Worm (Caenorhabditis elegans) whole organism, L1 larva: Measurements from ENCODE around the gene srh-240.

Experiments used
- C04F5.9 ChIP-seq: sonication (generic microtip); optimal IDR thresholded peaks from 2 replicates; lab custom pipeline; 2016; ENCODE audit warnings: missing genetic modification characterization, missing compliant biosample characterization
- C34B4.2 ChIP-seq: sonication (generic microtip); optimal IDR thresholded peaks from 2 replicates; lab custom pipeline; 2017; ENCODE audit warnings: mild to moderate bottlenecking, missing genetic modification characterization, missing compliant biosample characterization
- alr-1 ChIP-seq: fragments of 200-800 bp; sonication (Bioruptor generic); optimal IDR thresholded peaks from 2 replicates; lab custom pipeline; 2018; ENCODE audit warnings: borderline replicate concordance, mild to moderate bottlenecking, missing genetic modification characterization, missing compliant biosample characterization
- aly-2 ChIP-seq: fragments of 150-350 bp; optimal IDR thresholded peaks from 2 replicates; lab custom pipeline; 2014; ENCODE audit warnings: missing biosample characterization, missing genetic modification characterization
- ama-1 ChIP-seq: fragments of 150-350 bp; optimal IDR thresholded peaks from 2 replicates; lab custom pipeline; 2014
- blmp-1 ChIP-seq: fragments of 150-350 bp; optimal IDR thresholded peaks from 2 replicates; lab custom pipeline; 2014; ENCODE audit warnings: missing biosample characterization, missing genetic modification characterization
- ceh-63 ChIP-seq: fragments of 200-800 bp; sonication (Bioruptor generic); optimal IDR thresholded peaks from 2 replicates; lab custom pipeline; 2018; ENCODE audit warnings: mild to moderate bottlenecking, missing genetic modification characterization, missing compliant biosample characterization
- ceh-8 ChIP-seq: fragments of 200-800 bp; sonication (Bioruptor generic); optimal IDR thresholded peaks from 2 replicates; lab custom pipeline; 2018; ENCODE audit warnings: mild to moderate bottlenecking, missing genetic modification characterization, moderate library complexity, missing compliant biosample characterization
- ceh-82 ChIP-seq, 3 experiments: fragments of 150-350 bp in 1 of 3; sonication (generic microtip) in 2 of 3; optimal IDR thresholded peaks; 2 replicates each; lab custom pipeline; 2014 to 2017; ENCODE audit warnings: missing biosample characterization in 3 of 3, missing genetic modification characterization in 3 of 3
- ces-1 ChIP-seq: fragments of 150-350 bp; optimal IDR thresholded peaks from 2 replicates; lab custom pipeline; 2014; ENCODE audit warnings: missing biosample characterization, missing genetic modification reagents, missing genetic modification characterization
- efl-1 ChIP-seq, 4 experiments: fragments of 150-350 bp; optimal IDR thresholded peaks in 3 of 4; peaks in 1 of 4; 1 replicate in 1 of 4; 2 replicates in 3 of 4; lab custom pipeline; 2014; ENCODE audit warnings: missing biosample characterization in 2 of 4, missing genetic modification characterization in 2 of 4, missing genetic modification reagents in 2 of 4
- efl-3 ChIP-seq: fragments of 200-800 bp; sonication (Bioruptor generic); optimal IDR thresholded peaks from 2 replicates; lab custom pipeline; 2018; ENCODE audit warnings: mild to moderate bottlenecking, missing genetic modification characterization, missing compliant biosample characterization
- egl-13 ChIP-seq: sonication (generic microtip); optimal IDR thresholded peaks from 2 replicates; lab custom pipeline; 2016; ENCODE audit warnings: missing genotype, missing genetic modification reagents, missing genetic modification characterization, missing compliant biosample characterization
- egl-27 ChIP-seq, 2 experiments: fragments of 150-350 bp in 1 of 2; sonication (generic microtip); optimal IDR thresholded peaks; 3 replicates each; lab custom pipeline; 2017 to 2018; ENCODE audit warnings: missing biosample characterization in 2 of 2, missing genetic modification characterization in 2 of 2, missing genetic modification reagents in 2 of 2
- elt-3 ChIP-seq, 6 experiments: fragments of 150-350 bp in 1 of 6; sonication (generic microtip); optimal IDR thresholded peaks; 2 replicates each; lab custom pipeline; 2017 to 2018; ENCODE audit warnings: missing biosample characterization in 6 of 6, missing genetic modification characterization in 6 of 6, inconsistent platforms in 1 of 6
- fkh-4 ChIP-seq: sonication (generic microtip); optimal IDR thresholded peaks from 2 replicates; lab custom pipeline; 2016; ENCODE audit warnings: missing compliant biosample characterization, missing genetic modification characterization, borderline replicate concordance
- fos-1 ChIP-seq: fragments of 150-350 bp; optimal IDR thresholded peaks from 2 replicates; lab custom pipeline; 2014; ENCODE audit warnings: missing biosample characterization, missing genetic modification characterization
- grh-1 ChIP-seq: fragments of 200-800 bp; sonication (Bioruptor generic); IDR thresholded peaks from 2 replicates; pipeline ENCODE4 v1.3.6; 2022; ENCODE audit warnings: missing genetic modification reagents, missing genetic modification characterization, missing compliant biosample characterization
- hpl-2 ChIP-seq: fragments of 150-350 bp; optimal IDR thresholded peaks from 2 replicates; lab custom pipeline; 2014; ENCODE audit warnings: missing biosample characterization, missing genetic modification reagents, missing genetic modification characterization
- lin-14 ChIP-seq: fragments of 200-800 bp; sonication (Bioruptor generic); optimal IDR thresholded peaks from 2 replicates; lab custom pipeline; 2018; ENCODE audit warnings: mild to moderate bottlenecking, missing genetic modification characterization, moderate library complexity, missing compliant biosample characterization
- lin-15B ChIP-seq: fragments of 150-350 bp; sonication (generic microtip); optimal IDR thresholded peaks from 3 replicates; lab custom pipeline; 2014; ENCODE audit warnings: missing biosample characterization, missing genetic modification characterization
- lir-3 ChIP-seq: sonication (generic microtip); optimal IDR thresholded peaks from 2 replicates; lab custom pipeline; 2016; ENCODE audit warnings: mild to moderate bottlenecking, missing genetic modification characterization, moderate library complexity, missing compliant biosample characterization; ENCODE audit not compliant: poor library complexity
- mdl-1 ChIP-seq, 2 experiments: fragments of 150-350 bp; optimal IDR thresholded peaks; 2 replicates each; lab custom pipeline; 2014 to 2017; ENCODE audit warnings: missing biosample characterization in 2 of 2, missing genetic modification characterization in 2 of 2, inconsistent platforms in 1 of 2
- nhr-12 ChIP-seq: sonication (generic microtip); optimal IDR thresholded peaks from 2 replicates; lab custom pipeline; 2017; ENCODE audit warnings: missing biosample characterization, missing genetic modification characterization
- nhr-19 ChIP-seq: fragments of 200-800 bp; sonication (Bioruptor generic); conservative IDR thresholded peaks from 2 replicates; pipeline ENCODE4 v1.3.6; 2022; ENCODE audit warnings: missing genetic modification characterization, missing compliant biosample characterization
- nhr-28 ChIP-seq: fragments of 150-350 bp; optimal IDR thresholded peaks from 2 replicates; lab custom pipeline; 2014; ENCODE audit warnings: missing biosample characterization, missing genetic modification characterization
- nhr-85 ChIP-seq: sonication (generic microtip); peaks from one replicate; lab custom pipeline; 2016; ENCODE audit warnings: missing genetic modification characterization, inconsistent platforms, missing compliant biosample characterization
- pag-3 ChIP-seq: sonication (generic microtip); optimal IDR thresholded peaks from 2 replicates; lab custom pipeline; 2017; ENCODE audit warnings: missing genetic modification characterization, mild to moderate bottlenecking, missing compliant biosample characterization, antibody characterized with exemption, borderline replicate concordance; ENCODE audit not compliant: insufficient read depth
- skn-1 ChIP-seq: fragments of 150-350 bp; optimal IDR thresholded peaks from 2 replicates; lab custom pipeline; 2014; ENCODE audit warnings: missing biosample characterization, missing genetic modification characterization
- unc-30 ChIP-seq: sonication (generic microtip); optimal IDR thresholded peaks from 2 replicates; lab custom pipeline; 2017; ENCODE audit warnings: missing biosample characterization, missing genetic modification characterization
- unc-98 ChIP-seq: fragments of 200-800 bp; sonication (Bioruptor generic); IDR thresholded peaks from 2 replicates; pipeline ENCODE4 v1.3.6; 2022; ENCODE audit warnings: missing genetic modification characterization, missing compliant biosample characterization
- xbp-1 ChIP-seq: sonication (generic microtip); optimal IDR thresholded peaks from 2 replicates; lab custom pipeline; 2016; ENCODE audit warnings: missing genetic modification characterization, missing compliant biosample characterization
- zag-1 ChIP-seq: fragments of 150-350 bp; optimal IDR thresholded peaks from 2 replicates; lab custom pipeline; 2014; ENCODE audit warnings: missing biosample characterization, missing genetic modification characterization
- ztf-11 ChIP-seq, 2 experiments: sonication (generic microtip); optimal IDR thresholded peaks; 2 replicates each; lab custom pipeline; 2016 to 2017; ENCODE audit warnings: missing genetic modification characterization in 2 of 2, missing biosample characterization in 1 of 2, missing compliant biosample characterization in 1 of 2

srh-240 gene

DNA sequence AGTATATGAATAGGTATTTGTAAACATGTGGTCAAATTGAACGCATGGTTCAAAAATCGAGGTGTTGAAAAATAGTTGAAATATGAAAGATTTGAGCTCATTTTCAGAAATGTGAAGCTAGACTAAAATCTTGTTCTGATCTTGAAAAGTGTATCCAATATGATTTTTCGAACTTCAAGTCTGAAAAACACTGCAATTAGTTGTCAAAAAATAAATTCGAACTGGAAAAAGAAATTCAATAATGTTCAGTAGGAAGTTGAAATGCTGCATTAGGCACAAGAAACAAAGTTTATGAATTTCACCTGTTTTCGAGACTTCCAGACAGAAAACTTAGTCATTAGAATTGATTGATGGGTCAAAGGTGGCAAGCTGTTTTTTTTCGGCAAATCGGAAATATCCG lies 3.5 kb upstream of the srh-240 start, which contains the start of gene srh-270:
Gene srh-270, minus strand, starts transcription at position 101 of the 400 bp plus-strand sequence.
- no peak for TF ChIP-seq egl-13
- TF ChIP-seq blmp-1 (tag; lab: Kevin White, UChicago), result no peak
- TF ChIP-seq fos-1, result no peak
- TF ChIP-seq unc-98 (GFP tag; lab: Robert Waterston, UW), result no peak
- no peak for TF ChIP-seq hpl-2 (GFP tag; lab: Kevin White, UChicago)
- no peak for TF ChIP-seq skn-1 (tag; lab: Kevin White, UChicago)
- no peak for TF ChIP-seq ceh-8
- TF ChIP-seq nhr-85, result no peak
- no peak for TF ChIP-seq efl-1 (optimal IDR thresholded peaks at IDR 0.05; lab: Kevin White, UChicago)
- TF ChIP-seq efl-1 (GFP tag; optimal IDR thresholded peaks at IDR 0.05 in 1 of 2; lab: Kevin White, UChicago), result no peak
- no peak for TF ChIP-seq grh-1 (GFP tag; lab: Robert Waterston, UW)
- no peak for TF ChIP-seq xbp-1 (tag; lab: Kevin White, UChicago)

DNA sequence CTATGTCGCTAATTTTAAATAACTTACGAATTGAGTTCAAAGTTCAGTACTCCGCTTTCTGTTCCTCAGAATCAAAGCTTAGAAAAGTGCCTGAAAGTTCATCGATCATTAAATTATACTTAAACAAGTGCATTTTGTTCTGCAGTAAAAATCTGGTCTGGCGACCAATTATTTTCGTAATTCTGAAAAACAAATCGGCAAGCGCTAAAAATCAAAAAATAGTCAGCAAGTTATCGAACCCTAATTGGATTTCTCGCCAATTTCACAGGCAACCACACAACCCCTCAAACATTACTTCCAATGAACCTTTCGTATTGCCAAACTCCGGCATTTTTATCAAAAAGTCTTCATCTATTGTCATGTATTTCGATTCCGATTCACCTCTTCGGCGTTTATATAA lies 2.0 kb upstream of the srh-240 start, which contains the start of gene srh-272:
Gene srh-272, plus strand, starts transcription at position 301 of the 400 bp plus-strand sequence.
- TF ChIP-seq zag-1, result no peak
- TF ChIP-seq fkh-4 (tag; lab: Kevin White, UChicago), result no peak
- no peak for TF ChIP-seq efl-3 (GFP tag; lab: Kevin White, UChicago)
- TF ChIP-seq lin-15B (tag; lab: Kevin White, UChicago), result no peak
- TF ChIP-seq lin-14, result no peak
- TF ChIP-seq nhr-12 (tag; lab: Kevin White, UChicago), result no peak

DNA sequence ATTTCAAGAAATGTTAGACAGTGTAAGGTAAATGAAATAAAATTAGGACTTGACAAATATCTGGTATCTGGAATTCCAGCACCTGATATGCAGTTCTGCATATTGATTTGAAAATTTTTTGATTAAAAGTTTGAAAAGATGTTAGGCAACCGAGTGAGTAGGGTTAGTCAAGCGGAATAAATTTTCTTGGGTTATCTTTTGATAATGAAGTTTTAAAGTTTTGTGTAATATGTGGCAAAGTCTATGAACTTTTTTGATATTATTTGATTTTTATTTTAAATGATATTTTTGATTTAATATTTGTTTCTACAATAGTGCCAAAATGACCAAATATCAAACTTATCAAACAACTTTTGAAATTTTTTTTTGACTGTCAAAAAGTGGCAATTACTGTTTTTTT lies 4.5 kb downstream of the srh-240 start, which contains the start of gene srh-241:
Gene srh-241, minus strand, starts transcription at position 101 of the 400 bp plus-strand sequence.
- TF ChIP-seq ceh-82 (tag; optimal IDR thresholded peaks at IDR 0.05; lab: Kevin White, UChicago), result no peak
- TF ChIP-seq elt-3 (tag; optimal IDR thresholded peaks at IDR 0.05; lab: Kevin White, UChicago), result no peak
- no peak for TF ChIP-seq fkh-4 (tag; lab: Kevin White, UChicago)

DNA sequence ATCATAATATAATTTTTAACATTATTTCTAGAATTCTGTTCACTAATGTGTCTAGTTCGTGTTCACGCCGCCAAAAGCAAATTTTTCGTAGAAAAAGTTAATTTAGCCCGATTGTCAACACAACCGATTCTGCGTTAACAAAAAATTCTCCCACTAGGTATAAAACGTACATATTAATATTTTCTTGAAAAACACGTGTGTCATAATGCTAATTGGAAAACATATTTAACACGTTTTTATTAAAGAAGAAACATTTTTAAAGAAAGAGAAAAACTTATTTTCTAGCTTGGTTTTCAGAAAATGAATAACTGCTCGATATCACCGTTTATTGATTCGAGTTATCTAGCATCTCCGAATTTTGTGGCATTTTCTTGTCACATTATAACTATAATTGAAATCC lies 5.1 kb downstream of the srh-240 start, which contains the start of gene srh-243:
Gene srh-243, plus strand, starts transcription at position 301 of the 400 bp plus-strand sequence.
- TF ChIP-seq fkh-4 (tag; lab: Kevin White, UChicago), result no peak
- TF ChIP-seq alr-1 (tag; lab: Kevin White, UChicago), result no peak
- TF ChIP-seq nhr-28 (tag; lab: Kevin White, UChicago), result no peak
- TF ChIP-seq ama-1 (lab: Kevin White, UChicago), result no peak
- TF ChIP-seq nhr-19 (GFP tag; lab: Robert Waterston, UW), result no peak
- no peak for TF ChIP-seq ces-1 (GFP tag; lab: Kevin White, UChicago)
- TF ChIP-seq pag-3, result no peak
- no peak for TF ChIP-seq egl-27 (tag; optimal IDR thresholded peaks at IDR 0.05; lab: Kevin White, UChicago)
- no peak for TF ChIP-seq C04F5.9 (tag; lab: Kevin White, UChicago)
- TF ChIP-seq ceh-63 (GFP tag; lab: Kevin White, UChicago), result no peak
- no peak for TF ChIP-seq unc-30 (tag; lab: Kevin White, UChicago)
- TF ChIP-seq aly-2 (tag; lab: Kevin White, UChicago), result no peak
- TF ChIP-seq C34B4.2, result no peak
- no peak for TF ChIP-seq ztf-11 (tag; optimal IDR thresholded peaks at IDR 0.05; lab: Kevin White, UChicago)
- no peak for TF ChIP-seq mdl-1 (tag; optimal IDR thresholded peaks at IDR 0.05; lab: Kevin White, UChicago)
- no peak for TF ChIP-seq lir-3 (tag; lab: Kevin White, UChicago)
